Fruit fly (Drosophila melanogaster): ENCODE results near the gene CG31343.

CG31343 gene

DNA sequence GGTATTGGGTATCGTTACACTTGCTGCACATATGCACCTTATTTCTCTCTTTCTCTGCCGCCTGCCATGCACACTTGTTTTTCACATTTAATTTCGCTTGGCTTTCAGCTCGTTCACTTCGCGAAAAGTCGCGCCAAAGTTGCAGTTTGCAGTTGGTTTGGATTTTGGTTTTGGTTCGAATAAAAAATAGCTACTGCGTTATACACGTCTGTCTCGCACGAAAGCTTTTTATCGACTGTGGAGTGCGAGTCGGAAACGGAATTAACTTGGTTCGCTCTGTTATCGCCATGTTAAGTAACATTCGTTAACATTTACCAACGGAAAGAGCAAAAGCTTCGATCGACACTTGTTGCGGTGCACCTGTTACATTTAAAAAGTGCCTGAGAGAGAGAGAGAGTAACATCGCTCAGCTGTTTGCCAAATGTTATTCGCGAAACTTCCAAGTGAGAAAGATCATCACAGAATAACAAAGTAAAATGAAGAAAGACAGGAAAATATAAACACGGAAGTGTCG lies 25.6 kb upstream of the CG31343 start, which contains the start of gene CG31176:
TSS of gene CG31176 (minus strand) at position 241 of the 514 bp plus-strand sequence.
- TF ChIP-seq CG6276 (GFP tag; optimal IDR thresholded peaks at IDR 0.05) (no peak), CG3919 (GFP tag; optimal IDR thresholded peaks at IDR 0.05) (no peak), Hr38 (GFP tag; optimal IDR thresholded peaks at IDR 0.05) (no peak)

DNA sequence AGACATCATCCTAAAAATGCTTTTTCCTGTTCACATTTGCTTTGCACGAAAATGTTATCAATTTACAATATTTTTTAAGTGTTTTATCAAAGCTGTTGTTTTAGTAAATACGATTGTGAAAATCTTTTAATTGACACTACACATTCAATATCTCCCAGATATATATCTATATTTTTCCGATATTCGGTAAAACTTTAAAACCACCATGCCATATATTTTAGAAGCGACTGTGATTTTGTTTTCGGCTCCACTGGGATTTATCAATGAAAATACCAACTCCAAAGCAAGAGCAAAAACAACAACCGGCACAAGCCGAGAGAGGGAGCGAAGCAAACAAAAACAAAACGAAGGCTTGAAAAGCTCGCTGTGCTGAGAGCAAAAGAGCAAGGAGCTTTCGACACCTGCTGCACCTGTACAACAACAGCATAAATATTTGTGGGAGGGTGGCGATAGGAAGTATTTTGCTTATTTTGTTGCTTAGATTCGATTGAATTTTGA lies 25.1 kb upstream of the CG31343 start:
- TF ChIP-seq CG34406 (GFP tag; optimal IDR thresholded peaks at IDR 0.05) (peak; percentile 83), Ets96B (tag; optimal IDR thresholded peaks at IDR 0.05) (peak; percentile 79), lz (GFP tag; optimal IDR thresholded peaks at IDR 0.05) (peak; percentile 87), Ets21C (GFP tag; optimal IDR thresholded peaks at IDR 0.05) (peak; percentile 76), net (GFP tag; optimal IDR thresholded peaks at IDR 0.05) (peak; percentile 88), CG4318 (GFP tag; optimal IDR thresholded peaks at IDR 0.05) (peak; percentile 80), CG11902 (GFP tag; optimal IDR thresholded peaks at IDR 0.05) (peak; percentile 50), CG8632 (GFP tag; optimal IDR thresholded peaks at IDR 0.05) (peak; percentile 76), Sox102F (GFP tag; optimal IDR thresholded peaks at IDR 0.05) (peak; percentile 86), CG6854 (GFP tag; optimal IDR thresholded peaks at IDR 0.05) (peak; percentile 42), salr (GFP tag; optimal IDR thresholded peaks at IDR 0.05) (peak; percentile 47 to 86), CG10669 (GFP tag; optimal IDR thresholded peaks at IDR 0.05) (peak; percentile 79), fd85E (GFP tag; optimal IDR thresholded peaks at IDR 0.05) (peak; percentile 59), fd59A (GFP tag; optimal IDR thresholded peaks at IDR 0.05) (peak; percentile 68), Smox (GFP tag; optimal IDR thresholded peaks at IDR 0.05) (peak; percentile 88), CG6808 (GFP tag; optimal IDR thresholded peaks at IDR 0.05) (peak; percentile 69), CG3032 (tag; optimal IDR thresholded peaks at IDR 0.05) (peak; percentile 79), topi (GFP tag; optimal IDR thresholded peaks at IDR 0.05) (peak; percentile 89), CG16779 (tag; optimal IDR thresholded peaks at IDR 0.05) (peak; percentile 57), CG15336 (GFP tag; IDR thresholded peaks at IDR 0.05) (peak; percentile 89), Met (GFP tag; optimal IDR thresholded peaks at IDR 0.05) (peak; percentile 90), CG8119 (GFP tag; IDR thresholded peaks at IDR 0.05) (peak; percentile 87), Hr39 (GFP tag; optimal IDR thresholded peaks at IDR 0.05) (peak; percentile 83), CG1621 (tag; optimal IDR thresholded peaks at IDR 0.05) (peak; percentile 51), CG8319 (GFP tag; optimal IDR thresholded peaks at IDR 0.05) (peak; percentile 59), vri (GFP tag; optimal IDR thresholded peaks at IDR 0.05) (peak; percentile 68), OdsH (GFP tag; optimal IDR thresholded peaks at IDR 0.05) (peak; percentile 83), CG11762 (GFP tag; optimal IDR thresholded peaks at IDR 0.05; ENCODE audit: insufficient read depth) (peak; percentile 75), CG7368 (GFP tag; optimal IDR thresholded peaks at IDR 0.05) (peak; percentile 71), pdm3 (GFP tag; optimal IDR thresholded peaks at IDR 0.05) (peak; percentile 80), Sox15 (GFP tag; optimal IDR thresholded peaks at IDR 0.05) (peak; percentile 72), Eip93F (GFP tag; optimal IDR thresholded peaks at IDR 0.05) (no peak), CG31627 (GFP tag; optimal IDR thresholded peaks at IDR 0.05) (peak; percentile 88), esn (GFP tag; optimal IDR thresholded peaks at IDR 0.05) (peak; percentile 92), CG10631 (GFP tag; optimal IDR thresholded peaks at IDR 0.05) (peak; percentile 79), Lpt (GFP tag; optimal IDR thresholded peaks at IDR 0.05) (peak; percentile 70), eg (GFP tag; IDR thresholded peaks at IDR 0.05) (peak; percentile 80), svp (GFP tag) (peak; percentile 96), CG32006 (GFP tag; optimal IDR thresholded peaks at IDR 0.05) (peak; percentile 90), CG6792 (GFP tag; optimal IDR thresholded peaks at IDR 0.05) (peak; percentile 75), Eip78C (GFP tag) (peak; percentile 97), CG3919 (GFP tag; optimal IDR thresholded peaks at IDR 0.05) (peak; percentile 84), cyc (GFP tag; optimal IDR thresholded peaks at IDR 0.05) (peak; percentile 78), spab (GFP tag; optimal IDR thresholded peaks at IDR 0.05) (peak; percentile 74), Hr4 (GFP tag; optimal IDR thresholded peaks at IDR 0.05) (peak; percentile 87), acj6 (GFP tag; optimal IDR thresholded peaks at IDR 0.05) (peak; percentile 81), Sox14 (GFP tag; optimal IDR thresholded peaks at IDR 0.05) (peak; percentile 88)

All from whole organism, prepupa.